Fruit fly (Drosophila melanogaster) Kc167 (cell line): ENCODE results near the gene vib.

Experiments used
- psq ChIP-seq: fragments of >200 bp; optimal IDR thresholded peaks from 2 replicates; lab custom pipeline; 2017; ENCODE audit warnings: missing external identifiers
- ttk ChIP-seq: sonication (Bioruptor generic); optimal IDR thresholded peaks from 2 replicates; lab custom pipeline; 2017; ENCODE audit warnings: missing external identifiers

DNA sequence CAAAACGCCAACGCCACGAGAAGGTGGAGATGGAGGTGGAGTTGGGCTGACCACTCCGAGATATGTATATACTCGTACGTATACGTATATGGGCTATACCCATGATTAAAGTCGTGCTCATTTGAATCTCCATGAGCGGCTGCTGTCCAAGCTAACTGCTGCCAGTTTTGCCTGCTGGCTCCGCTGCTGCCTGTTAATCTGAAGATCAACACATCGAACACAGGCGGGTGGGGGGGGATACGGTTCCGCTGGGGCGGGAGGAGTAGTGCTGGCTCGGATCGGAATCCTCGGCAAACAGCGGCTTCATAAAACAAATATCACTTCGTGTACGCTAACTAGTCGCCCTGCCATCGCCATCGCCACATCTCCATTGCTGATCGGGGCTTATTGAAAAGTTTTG is 49.7 kb upstream of the vib start:
- TF ChIP-seq ttk (lab: Kevin White, UChicago) (no peak), psq (lab: Kevin White, UChicago) (no peak)
